Fruit fly (Drosophila melanogaster): ENCODE results near the gene IPIP.

dm6 chr2L:6000065-6000464, 47.7 kb upstream of the IPIP start, which contains the start of gene Tsp26A:
- TF ChIP-seq insv (optimal IDR thresholded peaks at IDR 0.05), result no peak
- no peak for TF ChIP-seq h (optimal IDR thresholded peaks at IDR 0.05)
